Worm (Caenorhabditis elegans) whole organism, L4 larva: ENCODE measurements around the gene otpl-3.

Source experiments
- D1046.2 ChIP-seq: fragments of 200-800 bp; sonication (Bioruptor generic); IDR thresholded peaks from 2 replicates; pipeline ENCODE4 v1.3.6; 2022; ENCODE audit warnings: missing genetic modification characterization, missing compliant biosample characterization
- F44E2.7 ChIP-seq: fragments of 200-800 bp; sonication (Bioruptor generic); IDR thresholded peaks from 2 replicates; pipeline ENCODE4 v2.1.2; 2022; ENCODE audit warnings: missing genetic modification characterization, missing compliant biosample characterization
- F49E8.2 ChIP-seq: sonication (generic microtip); optimal IDR thresholded peaks from 2 replicates; lab custom pipeline; 2016; ENCODE audit warnings: missing compliant biosample characterization, mild to moderate bottlenecking, missing genetic modification characterization, borderline replicate concordance
- R02D3.7 ChIP-seq: fragments of 150-350 bp; sonication (generic microtip); optimal IDR thresholded peaks from 3 replicates; lab custom pipeline; 2014; ENCODE audit warnings: missing biosample characterization, missing genetic modification characterization
- T26A8.4 ChIP-seq: fragments of 200-800 bp; sonication (Bioruptor generic); IDR thresholded peaks from 2 replicates; pipeline ENCODE4 v1.3.6; 2022; ENCODE audit warnings: missing genetic modification characterization, missing compliant biosample characterization
- Y105C5A.15 ChIP-seq: fragments of 200-800 bp; sonication (Bioruptor generic); IDR thresholded peaks from 2 replicates; pipeline ENCODE4 v1.3.6; 2022; ENCODE audit warnings: missing genetic modification characterization, missing compliant biosample characterization
- Y5F2A.4 ChIP-seq: fragments of 200-800 bp; sonication (Bioruptor generic); optimal IDR thresholded peaks from 2 replicates; lab custom pipeline; 2018; ENCODE audit warnings: mild to moderate bottlenecking, missing genetic modification characterization, missing compliant biosample characterization
- ZK337.2 ChIP-seq: fragments of 200-800 bp; sonication (Bioruptor generic); IDR thresholded peaks from 2 replicates; pipeline ENCODE4 v1.3.6; 2022; ENCODE audit warnings: missing genetic modification reagents, missing genetic modification characterization, missing compliant biosample characterization
- ZK546.5 ChIP-seq, 2 experiments: sonication (generic microtip); optimal IDR thresholded peaks; 2 replicates each; lab custom pipeline; 2017; ENCODE audit warnings: missing biosample characterization in 2 of 2, missing genetic modification characterization in 2 of 2
- arid-1 ChIP-seq: fragments of 200-800 bp; sonication (Bioruptor generic); conservative IDR thresholded peaks from 2 replicates; pipeline ENCODE4 v1.3.6; 2022; ENCODE audit warnings: missing genetic modification reagents, missing genetic modification characterization, missing compliant biosample characterization
- ceh-28 ChIP-seq: fragments of 150-350 bp; optimal IDR thresholded peaks from 2 replicates; lab custom pipeline; 2014; ENCODE audit warnings: missing biosample characterization, missing genetic modification reagents, missing genetic modification characterization
- ceh-62 ChIP-seq: sonication (generic microtip); optimal IDR thresholded peaks from 2 replicates; lab custom pipeline; 2017; ENCODE audit warnings: missing biosample characterization, missing genetic modification characterization
- cey-2 ChIP-seq: sonication (generic microtip); optimal IDR thresholded peaks from 3 replicates; lab custom pipeline; 2017; ENCODE audit warnings: missing genetic modification characterization, mild to moderate bottlenecking, missing compliant biosample characterization, antibody characterized with exemption, borderline replicate concordance; ENCODE audit not compliant: insufficient read depth
- dmd-8 ChIP-seq: fragments of 200-800 bp; sonication (Bioruptor generic); IDR thresholded peaks from 2 replicates; pipeline ENCODE4 v1.3.6; 2022; ENCODE audit warnings: missing genetic modification characterization, missing compliant biosample characterization
- dpl-1 ChIP-seq: fragments of 150-350 bp; optimal IDR thresholded peaks from 2 replicates; lab custom pipeline; 2014; ENCODE audit warnings: missing biosample characterization, missing genetic modification reagents, missing genetic modification characterization
- duxl-1 ChIP-seq: sonication (generic microtip); optimal IDR thresholded peaks from 2 replicates; lab custom pipeline; 2016; ENCODE audit warnings: mild to moderate bottlenecking, missing genetic modification characterization, moderate library complexity, missing compliant biosample characterization; ENCODE audit not compliant: poor library complexity
- dve-1 ChIP-seq: sonication (generic microtip); optimal IDR thresholded peaks from 2 replicates; lab custom pipeline; 2017; ENCODE audit warnings: antibody characterized with exemption, mild to moderate bottlenecking, missing genetic modification characterization, missing compliant biosample characterization; ENCODE audit not compliant: insufficient read depth
- fkh-10 ChIP-seq: fragments of 150-350 bp; optimal IDR thresholded peaks from 2 replicates; lab custom pipeline; 2014; ENCODE audit warnings: missing biosample characterization, missing genetic modification reagents, missing genetic modification characterization
- hlh-30 ChIP-seq: sonication (generic microtip); optimal IDR thresholded peaks from 2 replicates; lab custom pipeline; 2017; ENCODE audit warnings: antibody characterized with exemption, mild to moderate bottlenecking, missing genetic modification characterization, missing compliant biosample characterization; ENCODE audit not compliant: insufficient read depth
- hmg-1.1 ChIP-seq: fragments of 200-800 bp; sonication (Bioruptor generic); IDR thresholded peaks from 2 replicates; pipeline ENCODE4 v1.3.6; 2022; ENCODE audit warnings: missing genetic modification reagents, missing genetic modification characterization, missing compliant biosample characterization
- jun-1 ChIP-seq: fragments of 150-350 bp; optimal IDR thresholded peaks from 2 replicates; lab custom pipeline; 2014; ENCODE audit warnings: missing biosample characterization, missing genetic modification reagents, missing genetic modification characterization
- lim-7 ChIP-seq: fragments of 200-800 bp; sonication (Bioruptor generic); IDR thresholded peaks from 2 replicates; pipeline ENCODE4 v1.3.6; 2022; ENCODE audit warnings: missing genetic modification characterization, missing compliant biosample characterization
- mdt-29 ChIP-seq: fragments of 200-800 bp; sonication (Bioruptor generic); IDR thresholded peaks from 2 replicates; pipeline ENCODE4 v1.3.6; 2022; ENCODE audit warnings: missing genetic modification reagents, missing genetic modification characterization, missing compliant biosample characterization
- mxl-2 ChIP-seq: fragments of 200-800 bp; sonication (Bioruptor generic); conservative IDR thresholded peaks from 2 replicates; pipeline ENCODE4 v1.3.6; 2022; ENCODE audit warnings: missing genetic modification reagents, missing genetic modification characterization, missing compliant biosample characterization
- nhr-102 ChIP-seq: sonication (generic microtip); optimal IDR thresholded peaks from 2 replicates; lab custom pipeline; 2016; ENCODE audit warnings: mild to moderate bottlenecking, missing genetic modification characterization, moderate library complexity, missing compliant biosample characterization
- nhr-11 ChIP-seq: fragments of 150-350 bp; optimal IDR thresholded peaks from 2 replicates; lab custom pipeline; 2014; ENCODE audit warnings: missing biosample characterization, missing genetic modification characterization
- nhr-237 ChIP-seq: sonication (generic microtip); optimal IDR thresholded peaks from 2 replicates; lab custom pipeline; 2017; ENCODE audit warnings: missing biosample characterization, missing genetic modification characterization
- nhr-42 ChIP-seq: fragments of 200-800 bp; sonication (Bioruptor generic); IDR thresholded peaks from 2 replicates; pipeline ENCODE4 v1.3.6; 2022; ENCODE audit warnings: missing genetic modification characterization, missing compliant biosample characterization
- nhr-48 ChIP-seq: sonication (generic microtip); optimal IDR thresholded peaks from 2 replicates; lab custom pipeline; 2016; ENCODE audit warnings: mild to moderate bottlenecking, missing genetic modification characterization, missing compliant biosample characterization
- nhr-6 ChIP-seq: fragments of 150-350 bp; optimal IDR thresholded peaks from 2 replicates; lab custom pipeline; 2014; ENCODE audit warnings: missing biosample characterization, missing genetic modification characterization
- nhr-76 ChIP-seq: fragments of 150-350 bp; optimal IDR thresholded peaks from 2 replicates; lab custom pipeline; 2014; ENCODE audit warnings: missing biosample characterization, missing genetic modification characterization
- php-3 ChIP-seq: fragments of 200-800 bp; sonication (Bioruptor generic); IDR thresholded peaks from 2 replicates; pipeline ENCODE4 v1.3.6; 2022; ENCODE audit warnings: missing genetic modification reagents, missing genetic modification characterization, missing compliant biosample characterization
- sdz-12 ChIP-seq: fragments of 200-800 bp; sonication (Bioruptor generic); optimal IDR thresholded peaks from 2 replicates; lab custom pipeline; 2018; ENCODE audit warnings: mild to moderate bottlenecking, missing genetic modification characterization, missing compliant biosample characterization
- skn-1 ChIP-seq: fragments of 150-350 bp; optimal IDR thresholded peaks from 2 replicates; lab custom pipeline; 2014; ENCODE audit warnings: missing biosample characterization, missing genetic modification characterization
- snpc-4 ChIP-seq: fragments of 150-350 bp; optimal IDR thresholded peaks from 2 replicates; lab custom pipeline; 2014; ENCODE audit warnings: missing biosample characterization, missing genetic modification characterization
- spr-1 ChIP-seq: sonication (generic microtip); optimal IDR thresholded peaks from 2 replicates; lab custom pipeline; 2016; ENCODE audit warnings: mild to moderate bottlenecking, missing genetic modification characterization, missing compliant biosample characterization
- unc-130 ChIP-seq: sonication (generic microtip); optimal IDR thresholded peaks from 2 replicates; lab custom pipeline; 2016; ENCODE audit warnings: missing genetic modification reagents, missing genetic modification characterization, missing compliant biosample characterization
- zag-1 ChIP-seq: fragments of 150-350 bp; optimal IDR thresholded peaks from 2 replicates; lab custom pipeline; 2014; ENCODE audit warnings: missing biosample characterization, missing genetic modification characterization
- zfp-2 ChIP-seq: sonication (generic microtip); optimal IDR thresholded peaks from 2 replicates; lab custom pipeline; 2016; ENCODE audit warnings: mild to moderate bottlenecking, missing genetic modification characterization, missing compliant biosample characterization
- zfp-3 ChIP-seq: fragments of 200-800 bp; sonication (Bioruptor generic); conservative IDR thresholded peaks from 2 replicates; pipeline ENCODE4 v1.3.6; 2022; ENCODE audit warnings: missing genetic modification reagents, missing genetic modification characterization, missing compliant biosample characterization
- ztf-11 ChIP-seq: fragments of 150-350 bp; optimal IDR thresholded peaks from 2 replicates; lab custom pipeline; 2014; ENCODE audit warnings: missing biosample characterization, missing genetic modification characterization

Gene otpl-3

ce11 chrX:6970134-6970533 lies 45.6 kb upstream of the otpl-3 start:
- TF ChIP-seq Y105C5A.15 (GFP tag; lab: Robert Waterston, UW) (no peak), nhr-102 (no peak), ceh-28 (tag; lab: Kevin White, UChicago) (no peak), F44E2.7 (GFP tag; lab: Robert Waterston, UW) (no peak), fkh-10 (GFP tag; lab: Kevin White, UChicago) (no peak), arid-1 (GFP tag; lab: Robert Waterston, UW) (no peak), Y5F2A.4 (no peak), nhr-11 (tag; lab: Kevin White, UChicago) (no peak), mdt-29 (GFP tag; lab: Robert Waterston, UW) (no peak), skn-1 (no peak), jun-1 (tag; lab: Kevin White, UChicago) (no peak), php-3 (GFP tag; lab: Robert Waterston, UW) (no peak), mxl-2 (GFP tag; lab: Robert Waterston, UW) (no peak), zfp-2 (no peak), nhr-42 (GFP tag; lab: Robert Waterston, UW) (no peak), F49E8.2 (tag; lab: Kevin White, UChicago) (no peak), ceh-62 (no peak), ZK337.2 (no peak), lim-7 (GFP tag; lab: Robert Waterston, UW) (no peak), duxl-1 (no peak)

DNA sequence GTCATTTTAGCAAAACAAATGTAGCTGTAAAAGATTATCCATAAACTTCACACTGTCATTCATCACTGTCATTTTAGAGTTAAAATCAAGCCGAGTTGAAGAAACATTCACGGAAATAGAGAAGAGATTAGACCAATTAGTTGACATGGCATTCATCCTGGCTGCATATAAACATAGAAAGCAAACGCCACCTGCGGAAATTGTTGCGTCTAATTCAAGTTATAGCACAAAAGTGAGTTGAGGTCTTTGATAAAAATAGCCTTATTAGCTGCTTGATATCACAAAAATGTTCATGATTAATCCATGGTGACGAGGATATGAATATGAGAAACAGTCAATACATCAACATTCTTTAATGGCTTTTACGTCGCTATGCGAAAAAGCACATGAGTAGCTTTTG lies 44.0 kb upstream of the otpl-3 start:
- TF ChIP-seq cey-2 (tag; lab: Kevin White, UChicago): no peak
- no peak for TF ChIP-seq mdt-29 (GFP tag; lab: Robert Waterston, UW)
- no peak for TF ChIP-seq Y105C5A.15 (GFP tag; lab: Robert Waterston, UW)
- TF ChIP-seq dpl-1: no peak
- no peak for TF ChIP-seq D1046.2 (GFP tag; lab: Robert Waterston, UW)
- TF ChIP-seq dmd-8: no peak
- no peak for TF ChIP-seq arid-1 (GFP tag; lab: Robert Waterston, UW)
- TF ChIP-seq nhr-42 (GFP tag; lab: Robert Waterston, UW): no peak
- no peak for TF ChIP-seq T26A8.4 (GFP tag; lab: Robert Waterston, UW)
- no peak for TF ChIP-seq unc-130 (GFP tag; lab: Kevin White, UChicago)
- TF ChIP-seq nhr-6 (tag; lab: Kevin White, UChicago): no peak
- no peak for TF ChIP-seq zfp-3
- no peak for TF ChIP-seq hlh-30 (tag; lab: Kevin White, UChicago)
- no peak for TF ChIP-seq R02D3.7
- TF ChIP-seq ZK546.5 (tag; optimal IDR thresholded peaks at IDR 0.05; lab: Kevin White, UChicago): no peak
- no peak for TF ChIP-seq Y5F2A.4
- no peak for TF ChIP-seq ztf-11
- TF ChIP-seq snpc-4: no peak
- no peak for TF ChIP-seq spr-1 (tag; lab: Kevin White, UChicago)
- no peak for TF ChIP-seq ceh-28 (tag; lab: Kevin White, UChicago)

ce11 chrX:6967057-6967456 lies 42.5 kb upstream of the otpl-3 start, which contains the start of gene F01E11.3:
Gene F01E11.3, plus strand, starts transcription at chrX:6967357.
- TF ChIP-seq nhr-76 (tag; lab: Kevin White, UChicago): no peak
- no peak for TF ChIP-seq hmg-1.1
- no peak for TF ChIP-seq Y105C5A.15 (GFP tag; lab: Robert Waterston, UW)
- TF ChIP-seq nhr-237 (tag; lab: Kevin White, UChicago): no peak
- TF ChIP-seq dve-1 (tag; lab: Kevin White, UChicago): no peak
- TF ChIP-seq zag-1 (tag; lab: Kevin White, UChicago): no peak
- TF ChIP-seq sdz-12 (GFP tag; lab: Kevin White, UChicago): no peak
- no peak for TF ChIP-seq nhr-102
- no peak for TF ChIP-seq nhr-48 (tag; lab: Kevin White, UChicago)
